Worm (Caenorhabditis elegans) whole organism, young adult: Measurements from ENCODE around the gene fbxc-21.
A peak's percentile ranks its signal among the peaks of the same experiment; 100 is the strongest.

Experiments
- B0261.1 ChIP-seq: sonication (generic microtip); optimal IDR thresholded peaks from 2 replicates; lab custom pipeline; 2016; ENCODE audit warnings: mild to moderate bottlenecking, missing genetic modification characterization, moderate library complexity, missing compliant biosample characterization
- C17E4.6 ChIP-seq: fragments of 200-800 bp; sonication (Bioruptor generic); IDR thresholded peaks from 2 replicates; pipeline ENCODE4 v1.3.6; 2022; ENCODE audit warnings: missing genetic modification reagents, missing genetic modification characterization, missing compliant biosample characterization
- F22D6.2 ChIP-seq: sonication (generic microtip); optimal IDR thresholded peaks from 2 replicates; lab custom pipeline; 2016; ENCODE audit warnings: mild to moderate bottlenecking, missing genetic modification characterization, missing compliant biosample characterization
- F33H1.4 ChIP-seq: fragments of 200-800 bp; sonication (Bioruptor generic); IDR thresholded peaks from 2 replicates; pipeline ENCODE4 v1.3.6; 2022; ENCODE audit warnings: missing genetic modification reagents, missing genetic modification characterization, missing compliant biosample characterization
- T26A5.8 ChIP-seq: sonication (generic microtip); optimal IDR thresholded peaks from 2 replicates; lab custom pipeline; 2016; ENCODE audit warnings: missing genetic modification characterization, missing compliant biosample characterization
- Y53G8AR.9 ChIP-seq: fragments of 200-800 bp; sonication (Bioruptor generic); conservative IDR thresholded peaks from 2 replicates; pipeline ENCODE4 v1.3.6; 2022; ENCODE audit warnings: missing genetic modification reagents, missing genetic modification characterization, missing compliant biosample characterization
- ama-1 ChIP-seq, 3 experiments: fragments of 150-350 bp in 1 of 3; sonication (generic microtip) in 2 of 3; optimal IDR thresholded peaks; 2 replicates each; lab custom pipeline; 2014 to 2018; ENCODE audit warnings: missing biosample characterization in 2 of 3, missing genetic modification characterization in 2 of 3, missing genetic modification reagents in 2 of 3
- aptf-2 ChIP-seq: fragments of 200-800 bp; sonication (Bioruptor generic); conservative IDR thresholded peaks from 2 replicates; pipeline ENCODE4 v1.3.6; 2022; ENCODE audit warnings: missing genetic modification reagents, missing genetic modification characterization, missing compliant biosample characterization
- attf-5 ChIP-seq: fragments of 200-800 bp; sonication (Bioruptor generic); optimal IDR thresholded peaks from 2 replicates; lab custom pipeline; 2018; ENCODE audit warnings: mild to moderate bottlenecking, missing genetic modification characterization, missing compliant biosample characterization
- attf-6 ChIP-seq: fragments of 200-800 bp; sonication (Bioruptor generic); IDR thresholded peaks from 2 replicates; pipeline ENCODE4 v1.3.6; 2022; ENCODE audit warnings: missing genetic modification reagents, missing genetic modification characterization, missing compliant biosample characterization
- bed-1 ChIP-seq: fragments of 200-800 bp; sonication (Bioruptor generic); IDR thresholded peaks from 2 replicates; pipeline ENCODE4 v1.3.6; 2022; ENCODE audit warnings: missing genetic modification reagents, missing genetic modification characterization, missing compliant biosample characterization
- bed-2 ChIP-seq: fragments of 200-800 bp; sonication (Bioruptor generic); IDR thresholded peaks from 2 replicates; pipeline ENCODE4 v1.3.6; 2022; ENCODE audit warnings: missing genetic modification reagents, missing genetic modification characterization, missing compliant biosample characterization
- ccch-3 ChIP-seq: fragments of 200-800 bp; sonication (Bioruptor generic); optimal IDR thresholded peaks from 2 replicates; lab custom pipeline; 2018; ENCODE audit warnings: mild to moderate bottlenecking, missing genetic modification characterization, missing compliant biosample characterization
- cebp-2 ChIP-seq: fragments of 200-800 bp; sonication (Bioruptor generic); IDR thresholded peaks from 2 replicates; pipeline ENCODE4 v1.3.6; 2022; ENCODE audit warnings: missing genetic modification characterization, missing compliant biosample characterization
- dox-1 ChIP-seq: fragments of 200-800 bp; sonication (Bioruptor generic); IDR thresholded peaks from 2 replicates; pipeline ENCODE4 v1.3.6; 2022; ENCODE audit warnings: missing genetic modification reagents, missing genetic modification characterization, missing compliant biosample characterization
- dpff-1 ChIP-seq: sonication (generic microtip); optimal IDR thresholded peaks from 2 replicates; lab custom pipeline; 2017; ENCODE audit warnings: mild to moderate bottlenecking, missing genetic modification characterization, missing compliant biosample characterization
- dpl-1 ChIP-seq: fragments of 150-350 bp; optimal IDR thresholded peaks from 2 replicates; lab custom pipeline; 2014; ENCODE audit warnings: missing biosample characterization, missing genetic modification reagents, missing genetic modification characterization
- efl-1 ChIP-seq: fragments of 150-350 bp; optimal IDR thresholded peaks from 2 replicates; lab custom pipeline; 2014; ENCODE audit warnings: missing biosample characterization, missing genetic modification reagents, missing genetic modification characterization
- hlh-26 ChIP-seq: fragments of 200-800 bp; sonication (Bioruptor generic); conservative IDR thresholded peaks from 2 replicates; pipeline ENCODE4 v1.3.6; 2022; ENCODE audit warnings: missing genetic modification reagents, missing genetic modification characterization, missing compliant biosample characterization
- lin-26 ChIP-seq: fragments of 200-800 bp; sonication (Bioruptor generic); IDR thresholded peaks from 2 replicates; pipeline ENCODE4 v1.3.6; 2022; ENCODE audit warnings: missing genetic modification reagents, missing genetic modification characterization, missing compliant biosample characterization
- lin-35 ChIP-seq, 3 experiments: fragments of 150-350 bp in 2 of 3; sonication (generic microtip) in 1 of 3; optimal IDR thresholded peaks; 2 replicates each; lab custom pipeline; 2014 to 2018; ENCODE audit warnings: missing biosample characterization in 3 of 3, missing genetic modification characterization in 3 of 3, missing genetic modification reagents in 3 of 3
- lin-40 ChIP-seq: sonication (generic microtip); optimal IDR thresholded peaks from 2 replicates; lab custom pipeline; 2016; ENCODE audit warnings: missing genetic modification characterization, mild to moderate bottlenecking, missing compliant biosample characterization, missing genotype, missing genetic modification reagents
- lin-54 ChIP-seq: fragments of 200-800 bp; sonication (Bioruptor generic); optimal IDR thresholded peaks from 2 replicates; lab custom pipeline; 2018; ENCODE audit warnings: mild to moderate bottlenecking, missing genetic modification characterization, missing compliant biosample characterization
- lir-1 ChIP-seq: fragments of 200-800 bp; sonication (Bioruptor generic); conservative IDR thresholded peaks from 2 replicates; pipeline ENCODE4 v1.3.6; 2022; ENCODE audit warnings: missing genetic modification reagents, missing genetic modification characterization, missing compliant biosample characterization
- madf-3 ChIP-seq: fragments of 200-800 bp; sonication (Bioruptor generic); IDR thresholded peaks from 2 replicates; pipeline ENCODE4 v1.3.6; 2022; ENCODE audit warnings: missing genetic modification reagents, missing genetic modification characterization, missing compliant biosample characterization
- madf-6 ChIP-seq: fragments of 200-800 bp; sonication (Bioruptor generic); IDR thresholded peaks from 2 replicates; pipeline ENCODE4 v1.3.6; 2022; ENCODE audit warnings: missing genetic modification reagents, missing genetic modification characterization, missing compliant biosample characterization
- nhr-120 ChIP-seq: fragments of 200-800 bp; sonication (Bioruptor generic); IDR thresholded peaks from 2 replicates; pipeline ENCODE4 v1.3.6; 2022; ENCODE audit warnings: missing genetic modification characterization, missing compliant biosample characterization
- nhr-80 ChIP-seq: sonication (generic microtip); optimal IDR thresholded peaks from 2 replicates; lab custom pipeline; 2016; ENCODE audit warnings: missing genetic modification characterization, missing compliant biosample characterization
- rpc-1 ChIP-seq, 2 experiments: fragments of 150-350 bp in 1 of 2; sonication (generic microtip) in 1 of 2; optimal IDR thresholded peaks; 2 replicates each; lab custom pipeline; 2014 to 2018; ENCODE audit warnings: missing biosample characterization in 1 of 2, missing genetic modification characterization in 1 of 2, missing genetic modification reagents in 1 of 2, missing genotype in 1 of 2
- sdz-38 ChIP-seq: sonication (generic microtip); optimal IDR thresholded peaks from 2 replicates; lab custom pipeline; 2016; ENCODE audit warnings: missing genotype, missing genetic modification characterization, missing compliant biosample characterization
- snpc-4 ChIP-seq, 5 experiments: fragments of 150-350 bp in 1 of 5; sonication (generic microtip) in 4 of 5; optimal IDR thresholded peaks; 2 replicates each; lab custom pipeline; 2014 to 2018; ENCODE audit warnings: missing genetic modification characterization in 5 of 5, missing biosample characterization in 3 of 5, antibody characterized with exemption in 2 of 5, mild to moderate bottlenecking in 2 of 5, missing compliant biosample characterization in 2 of 5, missing genotype in 2 of 5, moderate library complexity in 2 of 5, missing genetic modification reagents in 1 of 5
- tbp1 ChIP-seq: fragments of 200-800 bp; sonication (Bioruptor generic); optimal IDR thresholded peaks from 2 replicates; lab custom pipeline; 2018; ENCODE audit warnings: mild to moderate bottlenecking, missing genetic modification characterization, missing compliant biosample characterization
- ztf-22 ChIP-seq: fragments of 200-800 bp; sonication (Bioruptor generic); optimal IDR thresholded peaks from 2 replicates; lab custom pipeline; 2018; ENCODE audit warnings: mild to moderate bottlenecking, missing genetic modification characterization, moderate library complexity, missing compliant biosample characterization
- ztf-28 ChIP-seq: fragments of 200-800 bp; sonication (Bioruptor generic); IDR thresholded peaks from 2 replicates; pipeline ENCODE4 v1.3.6; 2022; ENCODE audit warnings: missing genetic modification reagents, missing genetic modification characterization, missing compliant biosample characterization

fbxc-21 gene

DNA sequence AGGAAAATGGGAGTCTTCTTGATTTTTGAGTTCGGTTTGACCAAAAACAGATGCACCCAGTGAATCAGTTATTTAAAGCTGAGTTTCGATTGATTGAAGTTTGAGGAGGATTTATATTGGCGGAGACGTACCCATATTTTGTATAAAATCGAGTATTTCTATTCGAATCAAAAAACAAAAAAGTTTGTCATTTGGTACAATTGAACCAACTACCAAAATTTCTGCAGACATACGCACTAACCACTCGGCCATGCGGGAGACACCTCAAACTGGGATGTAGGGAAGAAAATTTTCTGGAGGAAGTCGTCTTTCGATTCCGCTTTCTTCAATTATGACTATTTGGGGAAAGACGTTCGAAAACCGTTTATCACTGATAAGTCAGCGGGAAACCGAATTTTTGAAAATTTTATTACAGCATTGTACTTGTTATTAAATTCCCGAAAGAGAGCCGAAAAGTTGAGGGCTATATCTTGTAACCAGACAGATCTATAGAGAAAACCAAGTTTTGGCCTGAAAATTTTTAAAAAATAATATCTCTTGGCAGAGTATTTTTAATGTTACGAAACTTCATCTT lies 7.9 kb upstream of the fbxc-21 start:
- TF ChIP-seq B0261.1 (tag; lab: Kevin White, UChicago) (peak; percentile 59), rpc-1 (optimal IDR thresholded peaks at IDR 0.05; lab: Kevin White, UChicago) (peak; percentile 32), rpc-1 (tag; optimal IDR thresholded peaks at IDR 0.05; lab: Kevin White, UChicago) (peak; percentile 66), lin-26 (peak; percentile 61; the same call in 1 of the 2 replicates), tbp1 (GFP tag; lab: Kevin White, UChicago) (peak; percentile 76)

ce11 chrII:1695861-1696260 lies 3.1 kb upstream of the fbxc-21 start, which contains the start of gene F58E1.13:
Gene F58E1.13, minus strand, starts transcription at chrII:1695872.
- TF ChIP-seq dpff-1 (tag; lab: Kevin White, UChicago) (no peak), bed-1 (GFP tag; lab: Robert Waterston, UW) (no peak), ccch-3 (GFP tag; lab: Kevin White, UChicago) (no peak), efl-1 (GFP tag; lab: Kevin White, UChicago) (peak; percentile 5), C17E4.6 (GFP tag; lab: Robert Waterston, UW) (no peak), lir-1 (GFP tag; lab: Robert Waterston, UW) (no peak), aptf-2 (GFP tag; lab: Robert Waterston, UW) (peak; percentile 90)

ce11 chrII:1694530-1694929 lies 1.8 kb upstream of the fbxc-21 start, which contains the start of gene fbxc-26:
Gene fbxc-26, minus strand, starts transcription at chrII:1694630.
- no peak for TF ChIP-seq F22D6.2 (tag; lab: Kevin White, UChicago)
- no peak for TF ChIP-seq ztf-28
- no peak for TF ChIP-seq madf-3 (GFP tag; lab: Robert Waterston, UW)
- no peak for TF ChIP-seq nhr-80 (tag; lab: Kevin White, UChicago)
- no peak for TF ChIP-seq attf-5
- TF ChIP-seq madf-6 (GFP tag; lab: Robert Waterston, UW) = no peak
- TF ChIP-seq lin-54 = no peak
- no peak for TF ChIP-seq dox-1 (GFP tag; lab: Robert Waterston, UW)

DNA sequence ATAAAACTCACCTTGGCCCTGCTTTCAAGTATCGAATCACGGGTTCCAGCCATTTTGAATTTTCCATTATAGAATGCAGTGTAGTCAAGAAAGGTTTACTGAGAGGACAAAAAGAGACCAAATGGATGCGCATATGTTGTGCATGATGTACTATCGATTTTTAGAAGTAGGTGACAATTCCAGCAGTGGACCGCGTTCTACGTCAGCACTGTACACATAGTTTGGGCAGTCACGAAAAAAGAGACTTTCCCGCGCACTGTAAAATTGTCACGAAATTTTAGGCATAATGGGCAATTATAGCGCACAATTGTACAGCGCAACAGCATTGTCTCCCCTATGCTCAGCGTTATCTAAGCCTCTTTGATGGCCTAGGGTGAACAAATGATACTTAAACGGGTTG lies 1.7 kb downstream of the fbxc-21 start, which contains the start of gene fbxc-22:
Gene fbxc-22, minus strand, starts transcription at position 101 of the 400 bp plus-strand sequence.
- TF ChIP-seq nhr-120 (GFP tag; lab: Robert Waterston, UW) (no peak), dpff-1 (tag; lab: Kevin White, UChicago) (no peak), lin-40 (tag; lab: Kevin White, UChicago) (no peak)

- TF ChIP-seq ztf-22 (GFP tag; lab: Kevin White, UChicago) (no peak), attf-5 (no peak), bed-2 (GFP tag; lab: Robert Waterston, UW) (no peak)
Observed at ce11 chrII:1688813-1689212, 3.9 kb downstream of the fbxc-21 start, which contains the start of the genes fbxb-18 and fbxb-19. Gene fbxb-18, minus strand, starts transcription at chrII:1688913. Gene fbxb-19, minus strand, starts transcription at chrII:1689181.

- no peak for TF ChIP-seq lin-35 (GFP tag; optimal IDR thresholded peaks at IDR 0.05; lab: Kevin White, UChicago)
- no peak for TF ChIP-seq cebp-2 (GFP tag; lab: Robert Waterston, UW)
- no peak for TF ChIP-seq Y53G8AR.9 (GFP tag; lab: Robert Waterston, UW)
- no peak for TF ChIP-seq sdz-38 (tag; lab: Kevin White, UChicago)
- no peak for TF ChIP-seq snpc-4 (GFP tag; optimal IDR thresholded peaks at IDR 0.05; lab: Kevin White, UChicago)
- TF ChIP-seq snpc-4 (tag; optimal IDR thresholded peaks at IDR 0.05; lab: Kevin White, UChicago) = no peak
- TF ChIP-seq lir-1 (GFP tag; lab: Robert Waterston, UW) = no peak
- no peak for TF ChIP-seq hlh-26 (GFP tag; lab: Robert Waterston, UW)
- TF ChIP-seq T26A5.8 (tag; lab: Kevin White, UChicago) = no peak
- no peak for TF ChIP-seq dpl-1
- no peak for TF ChIP-seq ama-1 (optimal IDR thresholded peaks at IDR 0.05; lab: Kevin White, UChicago)
- no peak for TF ChIP-seq ama-1 (GFP tag; optimal IDR thresholded peaks at IDR 0.05; lab: Kevin White, UChicago)
- no peak for TF ChIP-seq attf-6 (GFP tag; lab: Robert Waterston, UW)
- TF ChIP-seq F33H1.4 (GFP tag; lab: Robert Waterston, UW) = no peak
- TF ChIP-seq, all 124 proteins: peak for 0
Observed at ce11 chrII:1683742-1684141, 9.0 kb downstream of the fbxc-21 start, which contains the start of gene fbxb-25. Gene fbxb-25, plus strand, starts transcription at chrII:1684042.
